Worm (Caenorhabditis elegans) whole organism, late embryonic: Measurements from ENCODE around the gene F11D11.12.

ENCODE experiments used
- ceh-2 ChIP-seq: sonication (generic microtip); optimal IDR thresholded peaks from 2 replicates; lab custom pipeline; 2016; ENCODE audit warnings: missing genotype, missing genetic modification characterization, missing compliant biosample characterization
- che-1 ChIP-seq: sonication (generic microtip); optimal IDR thresholded peaks from 2 replicates; lab custom pipeline; 2016; ENCODE audit warnings: mild to moderate bottlenecking, missing genetic modification characterization, missing compliant biosample characterization
- pqm-1 ChIP-seq: sonication (generic microtip); optimal IDR thresholded peaks from 2 replicates; lab custom pipeline; 2016; ENCODE audit warnings: missing genetic modification characterization, missing compliant biosample characterization

ce11 chrV:18725858-18726257 lies 24.6 kb downstream of the F11D11.12 start:
- TF ChIP-seq ceh-2 (no peak), pqm-1 (no peak), che-1 (tag; lab: Kevin White, UChicago) (no peak)
